Fruit fly (Drosophila melanogaster) whole organism, embryonic: ENCODE data around the gene PCNA2.
A peak's percentile ranks its signal among the peaks of the same experiment; 100 is the strongest.

Source experiments
- Asciz ChIP-seq: fragments of 200-800 bp; sonication (Bioruptor generic); optimal IDR thresholded peaks from 2 replicates; lab custom pipeline; 2017; ENCODE audit warnings: missing biosample characterization, mild to moderate bottlenecking, missing genetic modification characterization, missing genetic modification reagents
- Atf3 ChIP-seq: fragments of 200-800 bp; sonication (Bioruptor generic); optimal IDR thresholded peaks from 3 replicates; lab custom pipeline; 2016; ENCODE audit warnings: missing biosample characterization, missing genetic modification characterization
- B-H2 ChIP-seq: fragments of 200-800 bp; sonication (Bioruptor generic); optimal IDR thresholded peaks from 2 replicates; lab custom pipeline; 2018; ENCODE audit warnings: missing biosample characterization, mild to moderate bottlenecking, missing genetic modification characterization
- Bdp1 ChIP-seq: fragments of 200-800 bp; sonication (Bioruptor generic); optimal IDR thresholded peaks from 3 replicates; lab custom pipeline; 2016; ENCODE audit warnings: missing biosample characterization, missing genetic modification characterization
- C15 ChIP-seq: fragments of 200-800 bp; sonication (Bioruptor generic); IDR thresholded peaks from 3 replicates; pipeline ENCODE4 v1.3.6; 2022; ENCODE audit warnings: missing biosample characterization, missing genetic modification characterization
- CG10431 ChIP-seq: fragments of 200-800 bp; sonication (Bioruptor generic); optimal IDR thresholded peaks from 3 replicates; lab custom pipeline; 2018; ENCODE audit warnings: missing biosample characterization, mild to moderate bottlenecking, missing genetic modification characterization
- CG11085 ChIP-seq: fragments of 200-800 bp; sonication (Bioruptor generic); IDR thresholded peaks from 2 replicates; pipeline ENCODE4 v1.3.6; 2022; ENCODE audit warnings: missing biosample characterization, missing genetic modification characterization
- CG14050 ChIP-seq: fragments of 200-800 bp; sonication (Bioruptor generic); IDR thresholded peaks from 3 replicates; pipeline ENCODE4 v1.3.6; 2022; ENCODE audit warnings: missing biosample characterization, missing genetic modification characterization
- CG17568 ChIP-seq: fragments of 200-800 bp; sonication (Bioruptor generic); optimal IDR thresholded peaks from 2 replicates; lab custom pipeline; 2018; ENCODE audit warnings: missing biosample characterization, mild to moderate bottlenecking, missing genetic modification characterization, moderate library complexity
- CG30403 ChIP-seq: fragments of 200-800 bp; sonication (Bioruptor generic); optimal IDR thresholded peaks from 3 replicates; lab custom pipeline; 2016; ENCODE audit warnings: missing biosample characterization, missing genetic modification characterization
- CG4328 ChIP-seq: fragments of 200-800 bp; sonication (Bioruptor generic); optimal IDR thresholded peaks from 3 replicates; lab custom pipeline; 2017; ENCODE audit warnings: missing biosample characterization, missing genetic modification reagents, missing genetic modification characterization
- CG5180 ChIP-seq: fragments of 200-800 bp; sonication (Bioruptor generic); optimal IDR thresholded peaks from 3 replicates; lab custom pipeline; 2017; ENCODE audit warnings: missing biosample characterization, missing genetic modification characterization, mild to moderate bottlenecking, moderate library complexity, missing genetic modification reagents
- CG6689 ChIP-seq: fragments of 200-800 bp; sonication (Bioruptor generic); IDR thresholded peaks from 2 replicates; pipeline ENCODE4 v1.3.6; 2022; ENCODE audit warnings: missing biosample characterization, missing genetic modification characterization
- CG7786 ChIP-seq: fragments of 200-800 bp; sonication (Bioruptor generic); optimal IDR thresholded peaks from 2 replicates; lab custom pipeline; 2016; ENCODE audit warnings: missing biosample characterization, missing genetic modification characterization
- CG7839 ChIP-seq: fragments of 200-800 bp; sonication (Bioruptor generic); optimal IDR thresholded peaks from 3 replicates; lab custom pipeline; 2018; ENCODE audit warnings: missing biosample characterization, mild to moderate bottlenecking, missing genetic modification characterization, moderate library complexity
- CG8089 ChIP-seq: fragments of 200-800 bp; sonication (Bioruptor generic); optimal IDR thresholded peaks from 3 replicates; lab custom pipeline; 2016; ENCODE audit warnings: missing biosample characterization, missing genetic modification characterization
- CG8765 ChIP-seq: fragments of 200-800 bp; sonication (Bioruptor generic); IDR thresholded peaks from 2 replicates; pipeline ENCODE4 v1.3.6; 2022; ENCODE audit warnings: missing biosample characterization, missing genetic modification characterization
- CG9215 ChIP-seq: fragments of 200-800 bp; sonication (Bioruptor generic); IDR thresholded peaks from 2 replicates; pipeline ENCODE4 v1.3.6; 2022; ENCODE audit warnings: missing biosample characterization, missing genetic modification characterization
- CG9727 ChIP-seq: fragments of 200-800 bp; sonication (Bioruptor generic); optimal IDR thresholded peaks from 3 replicates; lab custom pipeline; 2017; ENCODE audit warnings: missing biosample characterization, mild to moderate bottlenecking, missing genetic modification characterization
- CG9797 ChIP-seq: fragments of 200-800 bp; sonication (Bioruptor generic); optimal IDR thresholded peaks from 3 replicates; lab custom pipeline; 2018; ENCODE audit warnings: missing biosample characterization, mild to moderate bottlenecking, missing genetic modification characterization
- Doc3 ChIP-seq: fragments of 200-800 bp; sonication (Bioruptor generic); IDR thresholded peaks from 3 replicates; pipeline ENCODE4 v1.3.6; 2022; ENCODE audit warnings: missing biosample characterization, missing genetic modification characterization; ENCODE audit not compliant: partially characterized antibody
- Gsc ChIP-seq: fragments of 200-800 bp; sonication (Bioruptor generic); IDR thresholded peaks from 2 replicates; pipeline ENCODE4 v1.3.6; 2022; ENCODE audit warnings: missing biosample characterization, missing genetic modification characterization
- HmgZ ChIP-seq: fragments of 200-800 bp; sonication (Bioruptor generic); optimal IDR thresholded peaks from 2 replicates; lab custom pipeline; 2018; ENCODE audit warnings: missing biosample characterization, mild to moderate bottlenecking, missing genetic modification characterization
- Hmx ChIP-seq: fragments of 200-800 bp; sonication (Bioruptor generic); optimal IDR thresholded peaks from 2 replicates; lab custom pipeline; 2016; ENCODE audit warnings: missing biosample characterization, missing genetic modification characterization
- Lpt ChIP-seq: fragments of >200 bp; optimal IDR thresholded peaks from 2 replicates; lab custom pipeline; 2018; ENCODE audit warnings: missing biosample characterization, missing genetic modification characterization
- Med ChIP-seq: fragments of 200-800 bp; sonication (Bioruptor generic); peaks from one replicate; lab custom pipeline; 2016; ENCODE audit warnings: missing biosample characterization, missing genetic modification characterization, mild to moderate bottlenecking, inconsistent platforms, moderate library complexity
- NfI ChIP-seq: fragments of 200-800 bp; sonication (Bioruptor generic); optimal IDR thresholded peaks from 3 replicates; lab custom pipeline; 2018; ENCODE audit warnings: missing biosample characterization, mild to moderate bottlenecking, missing genetic modification characterization, moderate library complexity
- Stat92E ChIP-seq, 3 experiments: fragments of >200 bp in 2 of 3; fragments of 200-800 bp in 1 of 3; sonication (Bioruptor generic) in 1 of 3; optimal IDR thresholded peaks; 2 replicates each; lab custom pipeline; 2017 to 2019; ENCODE audit warnings: missing biosample characterization in 3 of 3, missing genetic modification characterization in 3 of 3, mild to moderate bottlenecking in 1 of 3, moderate library complexity in 1 of 3
- aop ChIP-seq: fragments of 200-800 bp; sonication (Bioruptor generic); IDR thresholded peaks from 2 replicates; pipeline ENCODE4 v1.3.6; 2022; ENCODE audit warnings: missing biosample characterization, missing genetic modification characterization
- corto ChIP-seq: fragments of 200-800 bp; sonication (Bioruptor generic); optimal IDR thresholded peaks from 2 replicates; lab custom pipeline; 2016; ENCODE audit warnings: missing biosample characterization, mild to moderate bottlenecking, missing genetic modification characterization, moderate library complexity
- dati ChIP-seq: fragments of 200-800 bp; sonication (Bioruptor generic); IDR thresholded peaks from 2 replicates; pipeline ENCODE4 v1.3.6; 2022; ENCODE audit warnings: missing biosample characterization, missing genetic modification characterization
- dysf ChIP-seq: fragments of 200-800 bp; sonication (Bioruptor generic); IDR thresholded peaks from 3 replicates; pipeline ENCODE4 v1.3.6; 2022; ENCODE audit warnings: missing biosample characterization, missing genetic modification characterization
- esg ChIP-seq: fragments of 200-800 bp; sonication (Bioruptor generic); conservative IDR thresholded peaks from 2 replicates; pipeline ENCODE4 v1.3.6; 2022; ENCODE audit warnings: missing biosample characterization, missing genetic modification characterization
- exex ChIP-seq: fragments of 200-800 bp; sonication (Bioruptor generic); optimal IDR thresholded peaks from 4 replicates; lab custom pipeline; 2018; ENCODE audit warnings: missing biosample characterization, mild to moderate bottlenecking, missing genetic modification characterization, moderate library complexity
- fd64A ChIP-seq: fragments of 200-800 bp; sonication (Bioruptor generic); optimal IDR thresholded peaks from 3 replicates; lab custom pipeline; 2018; ENCODE audit warnings: missing biosample characterization, mild to moderate bottlenecking, missing genetic modification characterization
- ftz-f1 ChIP-seq: fragments of 200-800 bp; sonication (Bioruptor generic); optimal IDR thresholded peaks from 2 replicates; lab custom pipeline; 2016; ENCODE audit warnings: missing biosample characterization, missing genetic modification characterization
- gcm ChIP-seq: fragments of 200-800 bp; sonication (Bioruptor generic); optimal IDR thresholded peaks from 2 replicates; lab custom pipeline; 2019; ENCODE audit warnings: missing biosample characterization, mild to moderate bottlenecking, missing genetic modification characterization, moderate library complexity
- gem ChIP-seq: fragments of 200-800 bp; sonication (Bioruptor generic); optimal IDR thresholded peaks from 2 replicates; lab custom pipeline; 2019; ENCODE audit warnings: missing biosample characterization, mild to moderate bottlenecking, missing genetic modification characterization, moderate library complexity
- grau ChIP-seq: fragments of 200-800 bp; optimal IDR thresholded peaks from 3 replicates; lab custom pipeline; 2019; ENCODE audit warnings: missing biosample characterization, mild to moderate bottlenecking, missing genetic modification characterization, moderate library complexity
- kni ChIP-seq: fragments of 200-800 bp; sonication (Bioruptor generic); optimal IDR thresholded peaks from 3 replicates; lab custom pipeline; 2017; ENCODE audit warnings: mild to moderate bottlenecking, missing biosample characterization, missing genetic modification reagents, missing genetic modification characterization
- odd ChIP-seq: fragments of 200-800 bp; sonication (Bioruptor generic); optimal IDR thresholded peaks from 2 replicates; lab custom pipeline; 2017; ENCODE audit warnings: missing biosample characterization, mild to moderate bottlenecking, missing genetic modification characterization
- otp ChIP-seq: fragments of 200-800 bp; sonication (Bioruptor generic); IDR thresholded peaks from 3 replicates; pipeline ENCODE4, ENCODE4 v1.3.6; 2022; ENCODE audit warnings: missing biosample characterization, missing genetic modification characterization
- slou ChIP-seq: fragments of 200-800 bp; sonication (Bioruptor generic); optimal IDR thresholded peaks from 3 replicates; lab custom pipeline; 2016; ENCODE audit warnings: missing biosample characterization, missing genetic modification characterization
- sna ChIP-seq: fragments of 200-800 bp; sonication (Bioruptor generic); IDR thresholded peaks from 2 replicates; pipeline ENCODE4 v1.3.6; 2022; ENCODE audit warnings: missing biosample characterization, missing genetic modification characterization; ENCODE audit not compliant: partially characterized antibody
- tap ChIP-seq: fragments of 200-800 bp; optimal IDR thresholded peaks from 3 replicates; lab custom pipeline; 2019; ENCODE audit warnings: missing biosample characterization, mild to moderate bottlenecking, missing genetic modification characterization, moderate library complexity
- toy ChIP-seq: fragments of 200-800 bp; sonication (Bioruptor generic); IDR thresholded peaks from 2 replicates; pipeline ENCODE4 v1.3.6; 2022; ENCODE audit warnings: missing biosample characterization, missing genetic modification characterization
- ttk ChIP-seq: fragments of 200-800 bp; sonication (Bioruptor generic); IDR thresholded peaks from 2 replicates; pipeline ENCODE4 v2.1.2; 2022; ENCODE audit warnings: missing biosample characterization, missing genetic modification characterization
- unpg ChIP-seq: fragments of 200-800 bp; sonication (Bioruptor generic); optimal IDR thresholded peaks from 3 replicates; lab custom pipeline; 2018; ENCODE audit warnings: missing biosample characterization, mild to moderate bottlenecking, missing genetic modification characterization, moderate library complexity
- usp ChIP-seq: fragments of >200 bp; optimal IDR thresholded peaks from 2 replicates; lab custom pipeline; 2017; ENCODE audit warnings: missing biosample characterization, missing genetic modification characterization
- z ChIP-seq: fragments of 200-800 bp; sonication (Bioruptor generic); IDR thresholded peaks from 3 replicates; pipeline ENCODE4 v1.3.6; 2022; ENCODE audit warnings: missing biosample characterization, missing genetic modification characterization
- zfh2 ChIP-seq: fragments of 200-800 bp; sonication (Bioruptor generic); optimal IDR thresholded peaks from 2 replicates; lab custom pipeline; 2016; ENCODE audit warnings: missing biosample characterization, missing genetic modification characterization

PCNA2 gene

DNA sequence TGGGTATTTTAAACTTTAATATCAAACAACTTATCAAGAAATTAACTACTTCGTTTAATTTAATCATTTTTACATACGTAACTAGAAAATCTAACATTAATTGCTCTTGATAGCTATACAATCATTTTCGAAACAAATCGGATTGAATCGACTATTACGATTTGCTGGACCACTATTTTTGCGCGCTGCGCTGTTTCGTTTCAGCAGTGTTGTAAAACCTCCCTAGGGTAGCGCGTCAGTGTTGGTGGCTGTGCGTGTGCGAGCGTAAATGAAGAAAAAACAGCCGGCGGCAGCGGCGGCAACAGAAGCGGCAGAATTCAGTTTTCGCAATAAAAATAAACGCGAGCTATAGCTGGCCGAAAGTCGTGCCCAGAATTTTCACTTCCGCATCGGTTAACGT, 50.5 kb downstream of the PCNA2 start, which contains the start of gene CG33116 (continued):
- TF ChIP-seq Doc3 (GFP tag; lab: Robert Waterston, UW) (no peak), Med (GFP tag; lab: Kevin White, UChicago) (peak; percentile 98), CG8765 (GFP tag; lab: Robert Waterston, UW) (peak; percentile 42; the same call in 1 of the 2 replicates), unpg (peak; percentile 80), HmgZ (tag; lab: Kevin White, UChicago) (peak; percentile 89), aop (GFP tag; lab: Robert Waterston, UW) (no peak), CG7786 (GFP tag; lab: Kevin White, UChicago) (peak; percentile 85), Lpt (no peak), kni (GFP tag; lab: Kevin White, UChicago) (peak; percentile 12), CG14050 (GFP tag; lab: Robert Waterston, UW) (peak; percentile 51), Hmx (GFP tag; lab: Kevin White, UChicago) (peak; percentile 54), CG9215 (GFP tag; lab: Robert Waterston, UW) (peak; percentile 51; the same call in 1 of the 2 replicates), zfh2 (GFP tag; lab: Kevin White, UChicago) (peak; percentile 87), corto (GFP tag; lab: Kevin White, UChicago) (peak; percentile 20), sna (GFP tag; lab: Robert Waterston, UW) (no peak), CG5180 (GFP tag; lab: Kevin White, UChicago) (peak; percentile 9), z (GFP tag; lab: Robert Waterston, UW) (no peak), CG7839 (peak; percentile 79), esg (GFP tag; lab: Robert Waterston, UW) (no peak), dysf (peak; percentile 80), CG4328 (GFP tag; lab: Kevin White, UChicago) (peak; percentile 38), Gsc (GFP tag; lab: Robert Waterston, UW) (no peak), slou (GFP tag; lab: Kevin White, UChicago) (peak; percentile 77), NfI (GFP tag; lab: Kevin White, UChicago) (peak; percentile 87), CG11085 (peak; percentile 71; the same call in 1 of the 2 replicates), Atf3 (GFP tag; lab: Kevin White, UChicago) (peak; percentile 70), CG6689 (GFP tag; lab: Robert Waterston, UW) (peak; percentile 64), Asciz (peak; percentile 68), toy (GFP tag; lab: Robert Waterston, UW) (peak; percentile 24; the same call in 1 of the 2 replicates), B-H2 (GFP tag; lab: Kevin White, UChicago) (peak; percentile 78), ftz-f1 (GFP tag; lab: Kevin White, UChicago) (peak; percentile 39), C15 (GFP tag; lab: Robert Waterston, UW) (0 out of 3 replicates have a peak, but pooled peaks have one; percentile 22), tap (tag; lab: Kevin White, UChicago) (peak; percentile 74), Bdp1 (GFP tag; lab: Kevin White, UChicago) (peak; percentile 70), CG8089 (GFP tag; lab: Kevin White, UChicago) (peak; percentile 68), otp (GFP tag; lab: Robert Waterston, UW) (peak; percentile 43; the same call in 2 of the 3 replicates), grau (tag; lab: Kevin White, UChicago) (peak; percentile 81), CG9727 (GFP tag; lab: Kevin White, UChicago) (peak; percentile 79), odd (GFP tag; lab: Kevin White, UChicago) (peak; percentile 66), ttk (GFP tag; lab: Robert Waterston, UW) (peak; percentile 75), CG17568 (GFP tag; lab: Kevin White, UChicago) (peak; percentile 72), Stat92E (GFP tag; optimal IDR thresholded peaks at IDR 0.05; lab: Kevin White, UChicago) (peak in 1 of 3 experiments; percentile 18), fd64A (GFP tag; lab: Kevin White, UChicago) (peak; percentile 34), CG10431 (GFP tag; lab: Kevin White, UChicago) (peak; percentile 45), dati (GFP tag; lab: Robert Waterston, UW) (no peak), gcm (GFP tag; lab: Kevin White, UChicago) (peak; percentile 72), usp (GFP tag; lab: Kevin White, UChicago) (no peak), CG9797 (GFP tag; lab: Kevin White, UChicago) (peak; percentile 23), CG30403 (GFP tag; lab: Kevin White, UChicago) (peak; percentile 87), exex (tag; lab: Kevin White, UChicago) (peak; percentile 26), gem (tag; lab: Kevin White, UChicago) (peak; percentile 85)
